Fruit fly (Drosophila melanogaster) whole organism, embryonic: ENCODE measurements around the gene CG31775.

Experiments
- Abd-B ChIP-seq: fragments of 200-800 bp; sonication (Bioruptor generic); optimal IDR thresholded peaks from 2 replicates; lab custom pipeline; 2018; ENCODE audit warnings: missing biosample characterization, mild to moderate bottlenecking, missing genetic modification characterization, moderate library complexity
- Ada2b ChIP-seq: fragments of 200-800 bp; sonication (Bioruptor generic); IDR thresholded peaks from 2 replicates; pipeline ENCODE4 v1.3.6; 2022; ENCODE audit warnings: missing biosample characterization, missing genetic modification characterization
- Asciz ChIP-seq: fragments of 200-800 bp; sonication (Bioruptor generic); optimal IDR thresholded peaks from 2 replicates; lab custom pipeline; 2017; ENCODE audit warnings: missing biosample characterization, mild to moderate bottlenecking, missing genetic modification characterization, missing genetic modification reagents
- C15 ChIP-seq: fragments of 200-800 bp; sonication (Bioruptor generic); IDR thresholded peaks from 3 replicates; pipeline ENCODE4 v1.3.6; 2022; ENCODE audit warnings: missing biosample characterization, missing genetic modification characterization
- CG11093 ChIP-seq: fragments of 200-800 bp; sonication (Bioruptor generic); IDR thresholded peaks from 3 replicates; pipeline ENCODE4 v1.3.6; 2022; ENCODE audit warnings: missing biosample characterization, missing genetic modification characterization
- CG12769 ChIP-seq: fragments of 200-800 bp; sonication (Bioruptor generic); optimal IDR thresholded peaks from 2 replicates; lab custom pipeline; 2019; ENCODE audit warnings: missing biosample characterization, mild to moderate bottlenecking, missing genetic modification characterization, moderate library complexity
- CG14014 ChIP-seq: fragments of 200-800 bp; sonication (Bioruptor generic); IDR thresholded peaks from 2 replicates; pipeline ENCODE4 v1.3.6; 2022; ENCODE audit warnings: missing biosample characterization, missing genetic modification characterization
- CG14441 ChIP-seq: fragments of 200-800 bp; sonication (Bioruptor generic); IDR thresholded peaks from 2 replicates; pipeline ENCODE4 v1.3.6; 2022; ENCODE audit warnings: missing biosample characterization, missing genetic modification characterization
- CG14710 ChIP-seq: fragments of 200-800 bp; sonication (Bioruptor generic); optimal IDR thresholded peaks from 3 replicates; lab custom pipeline; 2019; ENCODE audit warnings: missing biosample characterization, mild to moderate bottlenecking, missing genetic modification characterization, moderate library complexity
- CG1602 ChIP-seq: fragments of 200-800 bp; sonication (Bioruptor generic); optimal IDR thresholded peaks from 3 replicates; lab custom pipeline; 2016; ENCODE audit warnings: missing biosample characterization, missing genetic modification characterization
- CG16815 ChIP-seq: fragments of 200-800 bp; sonication (Bioruptor generic); optimal IDR thresholded peaks from 3 replicates; lab custom pipeline; 2017; ENCODE audit warnings: missing biosample characterization, mild to moderate bottlenecking, missing genetic modification characterization
- CG17385 ChIP-seq: fragments of 200-800 bp; sonication (Bioruptor generic); optimal IDR thresholded peaks from 3 replicates; lab custom pipeline; 2018; ENCODE audit warnings: missing biosample characterization, mild to moderate bottlenecking, missing genetic modification characterization
- CG18262 ChIP-seq: fragments of 200-800 bp; optimal IDR thresholded peaks from 3 replicates; lab custom pipeline; 2019; ENCODE audit warnings: missing biosample characterization, mild to moderate bottlenecking, missing genetic modification characterization, moderate library complexity
- CG2678 ChIP-seq: fragments of 200-800 bp; sonication (Bioruptor generic); optimal IDR thresholded peaks from 3 replicates; lab custom pipeline; 2019; ENCODE audit warnings: missing biosample characterization, mild to moderate bottlenecking, missing genetic modification characterization, moderate library complexity
- CG31224 ChIP-seq: fragments of 200-800 bp; sonication (Bioruptor generic); IDR thresholded peaks from 2 replicates; pipeline ENCODE4 v1.3.6; 2022; ENCODE audit warnings: missing biosample characterization, missing genetic modification characterization
- CG34422 ChIP-seq: fragments of 200-800 bp; sonication (Bioruptor generic); IDR thresholded peaks from 3 replicates; pipeline ENCODE4 v1.3.6; 2022; ENCODE audit warnings: missing biosample characterization, missing genetic modification characterization
- CG4282 ChIP-seq: fragments of 200-800 bp; sonication (Bioruptor generic); optimal IDR thresholded peaks from 2 replicates; lab custom pipeline; 2016; ENCODE audit warnings: missing biosample characterization, missing genetic modification characterization
- CG4404 ChIP-seq: fragments of 200-800 bp; sonication (Bioruptor generic); IDR thresholded peaks from 2 replicates; pipeline ENCODE4 v1.3.6; 2022; ENCODE audit warnings: missing biosample characterization, missing genetic modification characterization
- CG4854 ChIP-seq: fragments of 200-800 bp; sonication (Bioruptor generic); optimal IDR thresholded peaks from 2 replicates; lab custom pipeline; 2016; ENCODE audit warnings: missing biosample characterization, missing genetic modification characterization, inconsistent platforms
- CG6654 ChIP-seq: fragments of 200-800 bp; sonication (Bioruptor generic); optimal IDR thresholded peaks from 2 replicates; lab custom pipeline; 2017; ENCODE audit warnings: missing biosample characterization, mild to moderate bottlenecking, missing genetic modification characterization
- CG6791 ChIP-seq: fragments of 200-800 bp; sonication (Bioruptor generic); IDR thresholded peaks from 3 replicates; pipeline ENCODE4 v1.3.6; 2022; ENCODE audit warnings: missing biosample characterization, missing genetic modification characterization; ENCODE audit not compliant: partially characterized antibody
- CG7786 ChIP-seq: fragments of 200-800 bp; sonication (Bioruptor generic); optimal IDR thresholded peaks from 2 replicates; lab custom pipeline; 2016; ENCODE audit warnings: missing biosample characterization, missing genetic modification characterization
- CG8765 ChIP-seq: fragments of 200-800 bp; sonication (Bioruptor generic); IDR thresholded peaks from 2 replicates; pipeline ENCODE4 v1.3.6; 2022; ENCODE audit warnings: missing biosample characterization, missing genetic modification characterization
- CG9817 ChIP-seq: fragments of 200-800 bp; sonication (Bioruptor generic); optimal IDR thresholded peaks from 2 replicates; lab custom pipeline; 2018; ENCODE audit warnings: missing biosample characterization, mild to moderate bottlenecking, missing genetic modification characterization, moderate library complexity
- CG9876 ChIP-seq: fragments of 200-800 bp; sonication (Bioruptor generic); optimal IDR thresholded peaks from 2 replicates; lab custom pipeline; 2016; ENCODE audit warnings: missing biosample characterization, missing genetic modification characterization
- CTCF ChIP-seq: fragments of 200-800 bp; sonication (Bioruptor generic); optimal IDR thresholded peaks from 2 replicates; lab custom pipeline; 2017; ENCODE audit warnings: missing biosample characterization, mild to moderate bottlenecking, missing genetic modification characterization, moderate library complexity
- Doc2 ChIP-seq: fragments of 200-800 bp; sonication (Bioruptor generic); IDR thresholded peaks from 2 replicates; pipeline ENCODE4 v1.3.6; 2022; ENCODE audit warnings: missing biosample characterization, missing genetic modification characterization
- Drgx ChIP-seq: fragments of 200-800 bp; sonication (Bioruptor generic); IDR thresholded peaks from 2 replicates; pipeline ENCODE4 v1.3.6; 2022; ENCODE audit warnings: missing biosample characterization, missing genetic modification characterization
- GATAe ChIP-seq: fragments of 200-800 bp; sonication (Bioruptor generic); conservative IDR thresholded peaks from 2 replicates; pipeline ENCODE4 v1.3.6; 2022; ENCODE audit warnings: missing biosample characterization, missing genetic modification characterization
- Hey ChIP-seq: fragments of 200-800 bp; sonication (Bioruptor generic); optimal IDR thresholded peaks from 3 replicates; lab custom pipeline; 2018; ENCODE audit warnings: missing biosample characterization, mild to moderate bottlenecking, missing genetic modification characterization
- Hsf ChIP-seq: fragments of 200-800 bp; sonication (Bioruptor generic); optimal IDR thresholded peaks from 3 replicates; lab custom pipeline; 2016; ENCODE audit warnings: missing biosample characterization, missing genetic modification characterization
- Lhr ChIP-seq: fragments of 200-800 bp; sonication (Bioruptor generic); optimal IDR thresholded peaks from 3 replicates; lab custom pipeline; 2017; ENCODE audit warnings: mild to moderate bottlenecking, missing biosample characterization, missing genetic modification reagents, missing genetic modification characterization
- Max ChIP-seq: fragments of 200-800 bp; sonication (Bioruptor generic); optimal IDR thresholded peaks from 2 replicates; lab custom pipeline; 2016; ENCODE audit warnings: missing biosample characterization, mild to moderate bottlenecking, missing genetic modification characterization
- NC2β ChIP-seq: fragments of 200-800 bp; sonication (Bioruptor generic); optimal IDR thresholded peaks from 2 replicates; lab custom pipeline; 2016; ENCODE audit warnings: missing biosample characterization, missing genetic modification characterization
- Neu2 ChIP-seq: fragments of 200-800 bp; sonication (Bioruptor generic); optimal IDR thresholded peaks from 3 replicates; lab custom pipeline; 2016; ENCODE audit warnings: missing biosample characterization, missing genetic modification characterization, borderline replicate concordance
- Nf-YC ChIP-seq: fragments of 200-800 bp; optimal IDR thresholded peaks from 3 replicates; lab custom pipeline; 2019; ENCODE audit warnings: missing biosample characterization, mild to moderate bottlenecking, missing genetic modification characterization, moderate library complexity
- Oaz ChIP-seq: fragments of 200-800 bp; sonication (Bioruptor generic); IDR thresholded peaks from 2 replicates; pipeline ENCODE4 v1.3.6; 2022; ENCODE audit warnings: missing biosample characterization, missing genetic modification characterization
- Stat92E ChIP-seq, 3 experiments: fragments of >200 bp in 2 of 3; fragments of 200-800 bp in 1 of 3; sonication (Bioruptor generic) in 1 of 3; optimal IDR thresholded peaks; 2 replicates each; lab custom pipeline; 2017 to 2019; ENCODE audit warnings: missing biosample characterization in 3 of 3, missing genetic modification characterization in 3 of 3, mild to moderate bottlenecking in 1 of 3, moderate library complexity in 1 of 3
- bigmax ChIP-seq: fragments of 200-800 bp; sonication (Bioruptor generic); optimal IDR thresholded peaks from 2 replicates; lab custom pipeline; 2018; ENCODE audit warnings: missing biosample characterization, mild to moderate bottlenecking, missing genetic modification characterization
- cas ChIP-seq: fragments of 200-800 bp; sonication (Bioruptor generic); IDR thresholded peaks from 2 replicates; pipeline ENCODE4 v1.3.6; 2022; ENCODE audit warnings: missing biosample characterization, missing genetic modification characterization
- disco-r ChIP-seq: fragments of 200-800 bp; sonication (Bioruptor generic); optimal IDR thresholded peaks from 2 replicates; lab custom pipeline; 2016; ENCODE audit warnings: missing biosample characterization, missing genetic modification characterization
- exex ChIP-seq: fragments of 200-800 bp; sonication (Bioruptor generic); optimal IDR thresholded peaks from 4 replicates; lab custom pipeline; 2018; ENCODE audit warnings: missing biosample characterization, mild to moderate bottlenecking, missing genetic modification characterization, moderate library complexity
- fu2 ChIP-seq: fragments of 200-800 bp; sonication (Bioruptor generic); optimal IDR thresholded peaks from 2 replicates; lab custom pipeline; 2016; ENCODE audit warnings: missing biosample characterization, missing genetic modification characterization
- ham ChIP-seq: fragments of 200-800 bp; sonication (Bioruptor generic); IDR thresholded peaks from 2 replicates; pipeline ENCODE4 v1.3.6; 2022; ENCODE audit warnings: missing biosample characterization, missing genetic modification characterization
- hth ChIP-seq: fragments of >200 bp; optimal IDR thresholded peaks from 2 replicates; lab custom pipeline; 2017; ENCODE audit warnings: inconsistent platforms
- kay ChIP-seq: fragments of 200-800 bp; sonication (Bioruptor generic); optimal IDR thresholded peaks from 2 replicates; lab custom pipeline; 2016; ENCODE audit warnings: missing biosample characterization, missing genetic modification characterization
- nom ChIP-seq: fragments of 200-800 bp; sonication (Bioruptor generic); optimal IDR thresholded peaks from 2 replicates; lab custom pipeline; 2017; ENCODE audit warnings: missing biosample characterization, missing genetic modification characterization, mild to moderate bottlenecking, moderate library complexity, missing genetic modification reagents
- pho ChIP-seq: fragments of 200-800 bp; sonication (Bioruptor generic); optimal IDR thresholded peaks from 2 replicates; lab custom pipeline; 2016; ENCODE audit warnings: missing biosample characterization, missing genetic modification characterization
- salm ChIP-seq: fragments of 200-800 bp; sonication (Bioruptor generic); optimal IDR thresholded peaks from 2 replicates; lab custom pipeline; 2018; ENCODE audit warnings: missing biosample characterization, mild to moderate bottlenecking, missing genetic modification characterization
- sug ChIP-seq: fragments of 200-800 bp; optimal IDR thresholded peaks from 2 replicates; lab custom pipeline; 2019; ENCODE audit warnings: missing biosample characterization, mild to moderate bottlenecking, missing genetic modification characterization, moderate library complexity
- toy ChIP-seq: fragments of 200-800 bp; sonication (Bioruptor generic); IDR thresholded peaks from 2 replicates; pipeline ENCODE4 v1.3.6; 2022; ENCODE audit warnings: missing biosample characterization, missing genetic modification characterization

The CG31775 gene

DNA sequence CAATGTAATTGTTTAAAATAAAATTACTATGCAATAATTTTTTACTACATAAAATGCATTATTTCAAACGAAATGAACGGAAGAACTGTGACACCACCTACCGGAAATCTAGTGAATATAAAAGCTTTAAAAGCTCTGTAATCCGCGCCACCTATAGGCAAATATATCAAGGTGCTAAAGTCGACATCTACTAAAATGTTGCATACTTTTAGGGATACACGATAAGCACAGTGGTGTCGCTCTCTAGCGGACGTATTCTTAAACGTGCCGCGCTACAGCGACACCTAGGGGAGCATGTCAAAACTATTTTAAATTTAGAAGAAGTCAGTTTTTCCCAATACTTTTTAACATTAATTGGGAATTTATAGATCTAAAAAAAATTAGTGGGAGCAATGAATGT lies 31.4 kb downstream of the CG31775 start (continued):
- TF ChIP-seq CG17385 (GFP tag; lab: Kevin White, UChicago), result no peak
- TF ChIP-seq fu2, result peak; percentile 22
- TF ChIP-seq CTCF (GFP tag; lab: Kevin White, UChicago), result peak; percentile 100
- TF ChIP-seq pho (GFP tag; lab: Kevin White, UChicago), result peak; percentile 54
- peak; percentile 45 for TF ChIP-seq CG14014 (GFP tag; lab: Robert Waterston, UW)
- no peak for TF ChIP-seq C15 (GFP tag; lab: Robert Waterston, UW)
- TF ChIP-seq CG4404 (GFP tag; lab: Robert Waterston, UW), result peak; percentile 35
- peak; percentile 66 for TF ChIP-seq CG9817 (tag; lab: Kevin White, UChicago)
- TF ChIP-seq CG34422 (GFP tag; lab: Robert Waterston, UW), result peak; percentile 71; the same call in 1 of the 3 replicates
- no peak for TF ChIP-seq bigmax (GFP tag; lab: Kevin White, UChicago)
- TF ChIP-seq Hsf (GFP tag; lab: Kevin White, UChicago), result peak; percentile 81
- no peak for TF ChIP-seq Hey
- peak; percentile 78 for TF ChIP-seq CG4854 (GFP tag; lab: Kevin White, UChicago)
- peak; percentile 42 for TF ChIP-seq Abd-B
- no peak for TF ChIP-seq salm
- TF ChIP-seq Neu2 (GFP tag; lab: Kevin White, UChicago), result peak; percentile 25
- no peak for TF ChIP-seq CG4282 (GFP tag; lab: Kevin White, UChicago)
- TF ChIP-seq sug (tag; lab: Kevin White, UChicago), result peak; percentile 69
- peak; percentile 72; the same call in 2 of the 3 replicates for TF ChIP-seq CG6791 (GFP tag; lab: Robert Waterston, UW)
- TF ChIP-seq Drgx (GFP tag; lab: Robert Waterston, UW), result peak; percentile 37; the same call in 1 of the 2 replicates
- TF ChIP-seq CG31224, result 0 out of 2 replicates have a peak, but pooled peaks have one; percentile 7
- TF ChIP-seq CG7786, result peak; percentile 36
- peak; percentile 22 for TF ChIP-seq CG12769 (tag; lab: Kevin White, UChicago)
- TF ChIP-seq nom (GFP tag; lab: Kevin White, UChicago), result no peak
- TF ChIP-seq exex (tag; lab: Kevin White, UChicago), result no peak
- TF ChIP-seq CG2678, result peak; percentile 57
- TF ChIP-seq kay, result peak; percentile 62
- TF ChIP-seq CG14441, result peak; percentile 66
- peak; percentile 42; the same call in 1 of the 2 replicates for TF ChIP-seq CG8765 (GFP tag; lab: Robert Waterston, UW)
- peak; percentile 85 for TF ChIP-seq CG1602
- TF ChIP-seq Stat92E (GFP tag; optimal IDR thresholded peaks at IDR 0.05; lab: Kevin White, UChicago), result no peak
- peak; percentile 31 for TF ChIP-seq CG9876 (GFP tag; lab: Kevin White, UChicago)
- peak; percentile 49; the same call in 1 of the 2 replicates for TF ChIP-seq cas (GFP tag; lab: Robert Waterston, UW)
- TF ChIP-seq Asciz (GFP tag; lab: Kevin White, UChicago), result peak; percentile 56
- no peak for TF ChIP-seq GATAe (GFP tag; lab: Robert Waterston, UW)
- peak; percentile 49 for TF ChIP-seq disco-r
- TF ChIP-seq ham (GFP tag; lab: Robert Waterston, UW), result no peak
- TF ChIP-seq CG6654, result peak; percentile 37
- peak; percentile 47; the same call in 1 of the 2 replicates for TF ChIP-seq Oaz (GFP tag; lab: Robert Waterston, UW)
- peak; percentile 67 for TF ChIP-seq Max (GFP tag; lab: Kevin White, UChicago)
- TF ChIP-seq Doc2, result no peak
- peak; percentile 90 for TF ChIP-seq Lhr (GFP tag; lab: Kevin White, UChicago)
- TF ChIP-seq CG11093 (GFP tag; lab: Robert Waterston, UW), result peak; percentile 33; the same call in 1 of the 3 replicates
- TF ChIP-seq CG14710 (tag; lab: Kevin White, UChicago), result peak; percentile 53
- peak; percentile 51; the same call in 1 of the 2 replicates for TF ChIP-seq Ada2b (GFP tag; lab: Robert Waterston, UW)
- TF ChIP-seq NC2β (GFP tag; lab: Kevin White, UChicago), result peak; percentile 75
- TF ChIP-seq toy, result no peak; the same call in 1 of the 2 replicates
- peak; percentile 23 for TF ChIP-seq CG16815
- peak; percentile 60 for TF ChIP-seq Nf-YC
- peak; percentile 71 for TF ChIP-seq CG18262
- no peak for TF ChIP-seq hth
